Fruit fly (Drosophila melanogaster) whole organism, wandering third instar larva: ENCODE results near the gene CG10431.

ENCODE experiments used
- Dif ChIP-seq: fragments of 200-275, 200-300 bp; sonication (Bioruptor generic); optimal IDR thresholded peaks from 2 replicates; lab custom pipeline; 2018; ENCODE audit warnings: missing biosample characterization, missing genetic modification characterization; ENCODE audit not compliant: partially characterized antibody
- sage ChIP-seq: fragments of 200-800 bp; sonication (Bioruptor generic); optimal IDR thresholded peaks from 2 replicates; lab custom pipeline; 2016; ENCODE audit warnings: missing biosample characterization, mild to moderate bottlenecking, missing genetic modification characterization
- usp ChIP-seq: fragments of >200 bp; optimal IDR thresholded peaks from 2 replicates; lab custom pipeline; 2017; ENCODE audit warnings: missing biosample characterization, missing genetic modification characterization

DNA sequence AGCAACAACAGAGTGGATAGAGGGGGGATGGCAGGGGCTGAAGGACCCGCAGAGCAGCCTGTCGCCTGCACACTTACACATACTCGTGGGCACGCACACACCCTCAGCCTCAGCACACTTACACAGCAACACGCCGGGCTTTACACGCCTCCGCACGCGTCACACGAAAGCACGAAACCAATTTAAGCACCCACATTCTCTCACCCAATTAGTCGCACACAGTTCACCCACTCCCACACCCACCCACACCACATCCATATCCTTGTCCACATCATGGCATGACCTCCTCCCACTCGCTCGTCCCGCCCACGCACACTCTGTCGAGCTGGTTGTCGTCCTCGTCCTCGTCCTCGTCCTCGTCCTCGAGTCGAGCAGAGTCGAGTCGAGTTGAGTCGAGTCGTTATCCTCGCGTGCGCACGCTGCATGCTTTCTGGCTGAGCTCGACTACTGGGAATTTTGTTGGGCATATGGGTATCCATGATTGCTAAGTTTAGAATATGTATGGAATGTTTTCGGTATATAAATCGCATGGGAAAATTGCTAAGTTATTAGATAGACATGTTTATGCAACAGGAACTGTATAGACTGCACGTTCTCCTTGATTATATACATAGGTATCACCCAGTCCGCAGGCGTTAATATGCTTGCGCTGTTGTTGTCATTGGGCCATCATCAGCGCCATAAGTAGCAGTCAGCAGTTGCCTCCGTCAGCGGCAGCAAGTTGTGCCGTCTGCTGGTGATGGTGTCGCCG, 37.6 kb downstream of the CG10431 start:
- no peak for TF ChIP-seq sage (GFP tag; lab: Kevin White, UChicago)
- no peak for TF ChIP-seq usp
- no peak for TF ChIP-seq Dif (GFP tag; lab: Kevin White, UChicago)
